In the genomic region with DNA sequence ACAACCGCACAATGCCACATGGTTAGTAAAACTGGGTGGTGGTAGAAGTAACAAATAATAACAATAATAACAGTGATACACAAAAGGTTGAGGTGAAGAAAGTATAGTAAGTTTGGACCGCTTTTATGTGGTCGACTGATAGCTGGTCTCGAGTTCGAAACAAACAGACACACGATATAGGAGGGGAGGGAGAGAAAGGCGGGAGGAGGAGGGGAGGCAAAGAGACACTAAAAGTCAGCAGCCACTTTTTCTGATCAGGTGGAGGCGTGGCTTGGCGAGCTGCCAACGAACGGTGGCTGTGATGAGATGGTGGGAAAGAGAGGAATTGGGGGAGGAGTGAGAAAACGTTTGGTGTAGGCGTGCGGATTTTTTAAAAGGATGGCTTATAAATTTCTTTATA, we compare ENCODE assay signal across 6 worm cellular contexts.
TF ChIP-seq lines count a peak whose summit lies in the region.

No protein-coding gene starts in this region.

TF ChIP-seq in whole organism, L1 larva, 84 proteins besides CTCF, POLR2A, EP300 and RAD21 (continues in another document):
- TF ChIP-seq snu-23 (GFP tag; optimal IDR thresholded peaks at IDR 0.05; lab: Kevin White, UChicago) (peak; percentile 19), fkh-4 (tag; optimal IDR thresholded peaks at IDR 0.05; lab: Kevin White, UChicago; ENCODE audit: borderline replicate concordance) (no peak), hlh-17 (GFP tag; optimal IDR thresholded peaks at IDR 0.05; lab: Kevin White, UChicago; ENCODE audit: borderline replicate concordance) (no peak), lin-39 (tag; optimal IDR thresholded peaks at IDR 0.05; lab: Kevin White, UChicago) (no peak), lin-35 (GFP tag; optimal IDR thresholded peaks at IDR 0.05; lab: Kevin White, UChicago) (peak in 1 of 2 experiments; percentile 48), unc-130 (tag; optimal IDR thresholded peaks at IDR 0.05; lab: Kevin White, UChicago) (peak; percentile 38), unc-98 (GFP tag; IDR thresholded peaks at IDR 0.05; lab: Robert Waterston, UW) (no peak), sptf-1 (tag; optimal IDR thresholded peaks at IDR 0.05; lab: Kevin White, UChicago) (no peak), rnt-1 (tag; optimal IDR thresholded peaks at IDR 0.05; lab: Kevin White, UChicago) (peak; percentile 33), nhr-90 (tag; optimal IDR thresholded peaks at IDR 0.05; lab: Kevin White, UChicago; ENCODE audit: poor library complexity) (no peak), mef-2 (tag; optimal IDR thresholded peaks at IDR 0.05; lab: Kevin White, UChicago) (no peak), nhr-28 (tag; optimal IDR thresholded peaks at IDR 0.05; lab: Kevin White, UChicago) (no peak), ces-1 (GFP tag; optimal IDR thresholded peaks at IDR 0.05; lab: Kevin White, UChicago) (no peak), fos-1 (tag; optimal IDR thresholded peaks at IDR 0.05; lab: Kevin White, UChicago) (no peak)

TF ChIP-seq in whole organism, L2 larva, 48 proteins besides CTCF, POLR2A, EP300 and RAD21:
- TF ChIP-seq sma-3 (GFP tag; optimal IDR thresholded peaks at IDR 0.05; lab: Kevin White, UChicago) (no peak), lsy-2 (tag; optimal IDR thresholded peaks at IDR 0.05; lab: Kevin White, UChicago) (no peak), blmp-1 (tag; optimal IDR thresholded peaks at IDR 0.05; lab: Kevin White, UChicago; ENCODE audit: insufficient read depth) (peak; percentile 14), sma-9 (GFP tag; optimal IDR thresholded peaks at IDR 0.05; lab: Kevin White, UChicago) (peak; percentile 33), sma-9 (tag; optimal IDR thresholded peaks at IDR 0.05; lab: Kevin White, UChicago) (no peak), nhr-129 (tag; optimal IDR thresholded peaks at IDR 0.05; lab: Kevin White, UChicago) (peak; percentile 59), ama-1 (optimal IDR thresholded peaks at IDR 0.05; lab: Kevin White, UChicago) (peak; percentile 79)

TF ChIP-seq in whole organism, L3 larva, 47 proteins besides CTCF, POLR2A, EP300 and RAD21:
- no peak for TF ChIP-seq unc-39 (tag; optimal IDR thresholded peaks at IDR 0.05; lab: Kevin White, UChicago)
- TF ChIP-seq lin-15B (tag; optimal IDR thresholded peaks at IDR 0.05; lab: Kevin White, UChicago): no peak
- peak; percentile 39 for TF ChIP-seq pha-4 (tag; optimal IDR thresholded peaks at IDR 0.05; lab: Kevin White, UChicago)
- no peak for TF ChIP-seq ceh-28 (tag; optimal IDR thresholded peaks at IDR 0.05; lab: Kevin White, UChicago)
- TF ChIP-seq elt-2 (tag; optimal IDR thresholded peaks at IDR 0.05; lab: Kevin White, UChicago): peak; percentile 11
- TF ChIP-seq ama-1 (optimal IDR thresholded peaks at IDR 0.05; lab: Kevin White, UChicago): no peak
- no peak for TF ChIP-seq tbx-2 (tag; optimal IDR thresholded peaks at IDR 0.05; lab: Kevin White, UChicago)
- TF ChIP-seq nhr-11 (tag; optimal IDR thresholded peaks at IDR 0.05; lab: Kevin White, UChicago): no peak

TF ChIP-seq in whole organism, L4 larva, 104 proteins besides CTCF, POLR2A, EP300 and RAD21 (continues in another document):
- TF ChIP-seq nhr-25 (tag; optimal IDR thresholded peaks at IDR 0.05; lab: Kevin White, UChicago; ENCODE audit: borderline replicate concordance, insufficient read depth) (no peak), D1046.2 (GFP tag; IDR thresholded peaks at IDR 0.05; lab: Robert Waterston, UW) (no peak), rbr-2 (tag; optimal IDR thresholded peaks at IDR 0.05; lab: Kevin White, UChicago) (no peak), hlh-30 (tag; optimal IDR thresholded peaks at IDR 0.05; lab: Kevin White, UChicago; ENCODE audit: insufficient read depth) (peak; percentile 89), dmd-8 (GFP tag; IDR thresholded peaks at IDR 0.05; lab: Robert Waterston, UW) (no peak), mep-1 (tag; optimal IDR thresholded peaks at IDR 0.05; lab: Kevin White, UChicago) (peak; percentile 14), nhr-11 (tag; optimal IDR thresholded peaks at IDR 0.05; lab: Kevin White, UChicago) (peak; percentile 7), zfp-3 (GFP tag; conservative IDR thresholded peaks at IDR 0.05; lab: Robert Waterston, UW) (no peak), F26F4.8 (GFP tag; conservative IDR thresholded peaks at IDR 0.05; lab: Robert Waterston, UW) (no peak), madf-5 (GFP tag; IDR thresholded peaks at IDR 0.05; lab: Robert Waterston, UW) (no peak), set-16 (GFP tag; IDR thresholded peaks at IDR 0.05; lab: Robert Waterston, UW) (peak; percentile 65), vab-7 (GFP tag; IDR thresholded peaks at IDR 0.05; lab: Robert Waterston, UW) (no peak), R02D3.7 (tag; optimal IDR thresholded peaks at IDR 0.05; lab: Kevin White, UChicago) (no peak), zip-2 (tag; optimal IDR thresholded peaks at IDR 0.05; lab: Kevin White, UChicago) (no peak), ama-1 (optimal IDR thresholded peaks at IDR 0.05; lab: Kevin White, UChicago) (peak; percentile 17), zag-1 (tag; optimal IDR thresholded peaks at IDR 0.05; lab: Kevin White, UChicago) (no peak), hlh-11 (tag; optimal IDR thresholded peaks at IDR 0.05; lab: Kevin White, UChicago) (peak; percentile 68), nhr-102 (tag; optimal IDR thresholded peaks at IDR 0.05; lab: Kevin White, UChicago) (no peak), ztf-11 (tag; optimal IDR thresholded peaks at IDR 0.05; lab: Kevin White, UChicago) (no peak), fkh-10 (GFP tag; optimal IDR thresholded peaks at IDR 0.05; lab: Kevin White, UChicago) (no peak)

TF ChIP-seq in whole organism, midembryonic, 9 proteins besides CTCF, POLR2A, EP300 and RAD21:
- TF ChIP-seq T22C8.4 (GFP tag; IDR thresholded peaks at IDR 0.05; lab: Robert Waterston, UW) (no peak), ztf-23 (GFP tag; IDR thresholded peaks at IDR 0.05; lab: Robert Waterston, UW) (0 out of 2 replicates have a peak, but pooled peaks have one; percentile 25)

TF ChIP-seq in whole organism, young adult, 124 proteins besides CTCF, POLR2A, EP300 and RAD21:
- TF ChIP-seq nfyb-1 (GFP tag; IDR thresholded peaks at IDR 0.05; lab: Robert Waterston, UW): 0 out of 2 replicates have a peak, but pooled peaks have one; percentile 47
- TF ChIP-seq ztf-22 (GFP tag; optimal IDR thresholded peaks at IDR 0.05; lab: Kevin White, UChicago): no peak
- TF ChIP-seq dpl-1 (GFP tag; optimal IDR thresholded peaks at IDR 0.05; lab: Kevin White, UChicago): no peak
- TF ChIP-seq tbp1 (GFP tag; optimal IDR thresholded peaks at IDR 0.05; lab: Kevin White, UChicago): no peak
- peak; percentile 2 for TF ChIP-seq somi-1 (GFP tag; optimal IDR thresholded peaks at IDR 0.05; lab: Kevin White, UChicago)
- TF ChIP-seq snpc-1.3 (tag; optimal IDR thresholded peaks at IDR 0.05; lab: Kevin White, UChicago; ENCODE audit: insufficient read depth): no peak
- TF ChIP-seq ama-1 (optimal IDR thresholded peaks at IDR 0.05; lab: Kevin White, UChicago): peak; percentile 40
- no peak for TF ChIP-seq ama-1 (GFP tag; optimal IDR thresholded peaks at IDR 0.05; lab: Kevin White, UChicago)
- TF ChIP-seq lin-54 (GFP tag; optimal IDR thresholded peaks at IDR 0.05; lab: Kevin White, UChicago): no peak
- TF ChIP-seq ztf-28 (GFP tag; IDR thresholded peaks at IDR 0.05; lab: Robert Waterston, UW): no peak
- TF ChIP-seq rec-8 (tag; optimal IDR thresholded peaks at IDR 0.05; lab: Kevin White, UChicago): no peak
- peak; percentile 87 for TF ChIP-seq zfh-2 (GFP tag; conservative IDR thresholded peaks at IDR 0.05; lab: Robert Waterston, UW)
- TF ChIP-seq ccch-3 (GFP tag; optimal IDR thresholded peaks at IDR 0.05; lab: Kevin White, UChicago): no peak
- 0 out of 2 replicates have a peak, but pooled peaks have one; percentile 10 for TF ChIP-seq pbrm-1 (GFP tag; IDR thresholded peaks at IDR 0.05; lab: Robert Waterston, UW)
- TF ChIP-seq unc-62 (GFP tag; optimal IDR thresholded peaks at IDR 0.05; lab: Kevin White, UChicago): no peak
- no peak for TF ChIP-seq ztf-25 (GFP tag; IDR thresholded peaks at IDR 0.05; lab: Robert Waterston, UW)
- TF ChIP-seq egrh-3 (GFP tag; IDR thresholded peaks at IDR 0.05; lab: Robert Waterston, UW): peak; percentile 73
- TF ChIP-seq cebp-1 (GFP tag; IDR thresholded peaks at IDR 0.05; lab: Robert Waterston, UW): no peak
- TF ChIP-seq cebp-1 (tag; optimal IDR thresholded peaks at IDR 0.05; lab: Kevin White, UChicago): peak; percentile 34
- peak; percentile 45 for TF ChIP-seq chd-7 (tag; optimal IDR thresholded peaks at IDR 0.05; lab: Kevin White, UChicago)
- TF ChIP-seq athp-1 (tag; optimal IDR thresholded peaks at IDR 0.05; lab: Kevin White, UChicago): no peak
- no peak for TF ChIP-seq mcd-1 (GFP tag; IDR thresholded peaks at IDR 0.05; lab: Robert Waterston, UW)
- TF ChIP-seq ceh-27 (GFP tag; optimal IDR thresholded peaks at IDR 0.05; lab: Kevin White, UChicago): peak; percentile 10
